Worm (Caenorhabditis elegans) whole organism, midembryonic: ENCODE data around the gene cysl-2.

Source experiments
- cog-1 ChIP-seq: sonication (generic microtip); optimal IDR thresholded peaks from 2 replicates; lab custom pipeline; 2016; ENCODE audit warnings: missing genetic modification characterization, missing compliant biosample characterization
- flt-1 ChIP-seq: fragments of 200-800 bp; sonication (Bioruptor generic); IDR thresholded peaks from 2 replicates; pipeline ENCODE4 v1.3.6; 2022; ENCODE audit warnings: missing genetic modification characterization, missing compliant biosample characterization
- ref-1 ChIP-seq: fragments of 200-800 bp; sonication (Bioruptor generic); conservative IDR thresholded peaks from 2 replicates; pipeline ENCODE4 v1.3.6; 2022; ENCODE audit warnings: missing genetic modification reagents, missing genetic modification characterization, missing compliant biosample characterization

- TF ChIP-seq cog-1 (tag; lab: Kevin White, UChicago) (no peak), flt-1 (GFP tag; lab: Robert Waterston, UW) (no peak), ref-1 (GFP tag; lab: Robert Waterston, UW) (no peak)
Observed at ce11 chrII:14455332-14455731, 38.9 kb downstream of the cysl-2 start, which contains the start of gene dmsr-6.
